Worm (Caenorhabditis elegans) whole organism, L4 larva: ENCODE results near the gene fbxa-27.

Source experiments
- F10B5.3 ChIP-seq: sonication (generic microtip); optimal IDR thresholded peaks from 2 replicates; lab custom pipeline; 2016; ENCODE audit warnings: mild to moderate bottlenecking, missing genetic modification characterization, missing compliant biosample characterization
- Y48G9A.11 ChIP-seq: fragments of 200-800 bp; sonication (Bioruptor generic); IDR thresholded peaks from 2 replicates; pipeline ENCODE4 v1.3.6; 2022; ENCODE audit warnings: missing genetic modification reagents, missing genetic modification characterization, missing compliant biosample characterization
- ama-1 ChIP-seq: fragments of 150-350 bp; optimal IDR thresholded peaks from 2 replicates; lab custom pipeline; 2014; ENCODE audit warnings: inconsistent platforms, mixed read lengths
- dve-1 ChIP-seq: sonication (generic microtip); optimal IDR thresholded peaks from 2 replicates; lab custom pipeline; 2017; ENCODE audit warnings: antibody characterized with exemption, mild to moderate bottlenecking, missing genetic modification characterization, missing compliant biosample characterization; ENCODE audit not compliant: insufficient read depth
- egl-27 ChIP-seq: sonication (generic microtip); optimal IDR thresholded peaks from 3 replicates; lab custom pipeline; 2017; ENCODE audit warnings: missing biosample characterization, missing genetic modification reagents, missing genetic modification characterization
- fos-1 ChIP-seq: fragments of 150-350 bp; optimal IDR thresholded peaks from 2 replicates; lab custom pipeline; 2014; ENCODE audit warnings: missing biosample characterization, missing genetic modification characterization
- lim-7 ChIP-seq: fragments of 200-800 bp; sonication (Bioruptor generic); IDR thresholded peaks from 2 replicates; pipeline ENCODE4 v1.3.6; 2022; ENCODE audit warnings: missing genetic modification characterization, missing compliant biosample characterization
- madf-9 ChIP-seq: fragments of 200-800 bp; sonication (Bioruptor generic); conservative IDR thresholded peaks from 2 replicates; pipeline ENCODE4 v1.3.6; 2022; ENCODE audit warnings: missing genetic modification reagents, missing genetic modification characterization, missing compliant biosample characterization

DNA sequence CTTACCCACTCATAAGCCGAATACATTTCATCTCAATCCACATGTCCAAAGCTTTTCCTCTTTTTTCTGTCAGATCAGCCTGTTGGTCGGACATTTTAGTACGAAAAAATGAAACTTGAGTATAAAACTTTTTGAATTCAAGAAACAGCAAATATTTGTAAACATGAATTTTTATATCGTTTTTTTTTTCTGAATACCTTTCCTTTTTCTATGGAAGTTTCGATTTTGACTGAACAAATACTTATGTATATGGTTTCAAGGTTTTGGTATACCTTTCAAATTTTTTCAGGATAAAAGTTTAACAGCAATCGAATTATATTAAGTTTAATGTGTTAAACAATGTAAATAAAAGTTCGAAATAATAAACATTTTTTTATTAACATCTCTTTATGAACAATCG lies 2.5 kb upstream of the fbxa-27 start, which contains the start of gene fbxa-5:
- no peak for TF ChIP-seq dve-1
- TF ChIP-seq ama-1 (lab: Kevin White, UChicago): no peak
- TF ChIP-seq F10B5.3: no peak
- TF ChIP-seq fos-1: no peak
- TF ChIP-seq lim-7 (GFP tag; lab: Robert Waterston, UW): no peak
- TF ChIP-seq Y48G9A.11 (GFP tag; lab: Robert Waterston, UW): no peak
- no peak for TF ChIP-seq madf-9 (GFP tag; lab: Robert Waterston, UW)
- TF ChIP-seq egl-27 (tag; lab: Kevin White, UChicago): no peak
